Fruit fly (Drosophila melanogaster): Measurements from ENCODE around the gene tsh.

Gene tsh

dm6 chr2L:21832200-21832831 is 3.9 kb downstream of the tsh start:
- peak; percentile 16 for TF ChIP-seq noc (tag; optimal IDR thresholded peaks at IDR 0.05)

dm6 chr2L:21843783-21844182 is 15.4 kb downstream of the tsh start:
- TF ChIP-seq noc (tag; optimal IDR thresholded peaks at IDR 0.05), result no peak

DNA sequence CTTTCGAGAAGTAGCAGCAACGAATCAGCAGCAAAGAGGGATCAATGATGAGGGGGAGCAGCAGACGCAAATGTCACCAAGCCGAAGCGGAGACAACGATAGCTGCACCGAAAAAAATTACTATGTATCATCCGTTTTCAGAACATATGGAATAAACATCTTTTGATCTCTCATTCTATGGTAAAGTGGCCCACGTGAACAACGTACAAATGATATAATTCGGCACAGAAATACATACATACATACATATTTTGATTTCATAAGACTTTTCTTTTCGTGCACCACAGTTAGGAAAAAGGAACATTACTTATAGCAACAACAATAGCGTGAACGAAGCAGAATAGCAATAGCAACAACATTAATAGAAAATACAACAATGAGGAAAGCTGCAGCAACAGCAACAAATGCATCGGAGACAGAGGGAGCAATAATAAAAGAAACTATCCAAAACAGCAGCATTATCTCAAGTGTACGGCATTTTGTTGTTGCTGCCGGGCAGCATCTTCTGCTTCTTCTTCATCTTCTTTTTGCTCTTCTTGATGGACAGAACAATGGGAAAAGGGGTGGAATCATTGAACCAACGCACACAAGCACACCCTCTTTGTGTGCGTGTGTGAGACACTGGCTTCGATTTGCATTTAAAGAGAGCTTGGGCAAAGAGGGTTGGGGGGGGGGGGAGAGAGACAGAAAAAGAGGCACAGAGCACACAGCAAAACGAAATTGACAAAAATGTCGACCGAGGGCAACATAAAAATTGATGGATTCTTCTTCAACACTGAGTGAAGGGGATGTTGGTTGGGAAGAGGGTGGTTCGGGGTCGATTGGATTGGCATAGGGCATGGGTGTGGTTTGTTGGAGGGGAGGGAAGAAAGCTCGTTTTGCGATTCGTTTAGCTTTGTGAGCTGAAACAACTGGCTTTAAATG is 18.2 kb downstream of the tsh start:
- TF ChIP-seq noc (tag; optimal IDR thresholded peaks at IDR 0.05), result no peak

dm6 chr2L:21847335-21847734 is 18.9 kb downstream of the tsh start:
- no peak for TF ChIP-seq noc (tag; optimal IDR thresholded peaks at IDR 0.05)

DNA sequence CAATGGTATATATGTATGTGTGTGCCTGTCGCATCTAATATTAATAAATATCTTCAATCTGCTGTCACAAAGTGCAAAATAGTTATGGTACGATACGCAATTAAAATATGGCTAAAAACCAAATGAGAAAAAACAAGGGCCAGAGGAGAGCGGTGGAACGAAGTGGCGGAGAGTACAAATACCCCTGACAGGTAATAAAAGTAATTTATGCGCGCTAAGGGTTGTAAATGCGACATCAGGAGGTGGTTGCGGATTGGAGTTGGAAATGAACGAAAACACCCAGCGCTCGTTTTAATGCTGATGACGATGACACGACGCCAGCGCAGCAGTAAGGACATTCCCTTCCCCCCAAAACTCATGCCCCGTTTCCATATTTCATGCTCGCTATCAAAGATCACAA is 21.3 kb downstream of the tsh start:
- TF ChIP-seq noc (tag; optimal IDR thresholded peaks at IDR 0.05), result no peak

- TF ChIP-seq noc (tag; optimal IDR thresholded peaks at IDR 0.05), result no peak
These were observed 23.1 kb downstream of the tsh start for dm6 chr2L:21851454-21851853.

- no peak for TF ChIP-seq noc (tag; optimal IDR thresholded peaks at IDR 0.05)
These were observed 25.0 kb downstream of the tsh start for dm6 chr2L:21853416-21853815.

- no peak for TF ChIP-seq noc (tag; optimal IDR thresholded peaks at IDR 0.05)
These were observed 26.7 kb downstream of the tsh start for dm6 chr2L:21855064-21855463.

DNA sequence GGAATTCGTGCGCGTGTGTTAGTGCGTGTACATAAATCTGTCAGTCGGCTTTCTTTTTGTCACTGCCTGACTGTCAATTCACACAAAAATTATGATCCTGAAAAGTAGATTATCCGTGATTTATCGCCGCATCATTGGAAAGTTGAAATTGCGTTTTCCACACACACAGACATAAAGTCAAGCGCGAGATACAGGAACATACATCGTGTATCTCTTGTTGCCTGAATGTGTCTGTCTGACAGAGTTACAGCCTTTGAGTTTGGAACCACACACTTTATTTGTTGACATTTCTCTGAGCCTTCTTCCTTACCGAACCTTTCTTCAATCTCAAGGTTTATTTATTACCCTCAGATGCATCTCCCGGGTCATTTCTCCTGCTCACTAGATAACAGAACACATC is 27.4 kb downstream of the tsh start:
- no peak for TF ChIP-seq noc (tag; optimal IDR thresholded peaks at IDR 0.05)

dm6 chr2L:21857744-21858143 is 29.4 kb downstream of the tsh start:
- TF ChIP-seq noc (tag; optimal IDR thresholded peaks at IDR 0.05), result no peak

DNA sequence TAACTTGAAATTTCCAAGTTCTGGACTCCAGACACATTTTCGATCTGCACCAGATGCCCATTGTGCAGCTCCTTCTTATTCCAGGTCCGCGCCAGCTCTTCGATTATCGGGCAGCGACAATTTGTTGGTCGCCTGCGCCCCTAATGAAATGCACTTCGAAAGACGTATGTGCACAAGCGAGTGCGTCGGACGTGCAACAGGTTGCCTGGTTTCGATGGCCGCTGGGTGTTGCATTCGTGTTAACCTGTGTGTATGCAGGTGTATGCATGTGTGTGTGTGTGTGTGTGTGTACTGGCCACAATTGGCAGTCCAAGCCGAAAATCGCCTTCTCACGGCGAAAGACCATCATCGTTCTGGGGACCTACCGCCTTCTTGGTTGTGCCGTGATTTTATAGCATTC is 32.2 kb downstream of the tsh start:
- no peak for TF ChIP-seq noc (tag; optimal IDR thresholded peaks at IDR 0.05)

DNA sequence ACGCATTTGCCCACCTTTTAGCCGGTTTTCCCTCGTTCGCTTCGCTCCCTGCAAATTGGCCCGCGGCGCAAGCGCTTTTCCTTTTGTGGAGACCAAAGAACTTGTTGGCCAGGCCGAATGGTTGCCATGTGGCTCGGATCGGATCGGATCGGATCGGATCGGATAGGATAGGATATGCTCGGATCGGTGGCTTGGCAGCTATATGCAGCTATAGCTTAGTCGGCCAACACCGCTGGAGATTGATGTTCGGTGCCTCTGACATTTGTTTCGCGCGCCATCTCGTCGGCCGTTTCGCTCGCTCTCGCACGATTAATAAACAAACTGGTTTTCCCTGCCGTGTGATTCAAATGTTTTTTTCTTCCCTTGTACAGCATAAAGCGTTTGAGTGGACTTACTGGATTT is 35.2 kb downstream of the tsh start:
- TF ChIP-seq noc (tag; optimal IDR thresholded peaks at IDR 0.05), result no peak

DNA sequence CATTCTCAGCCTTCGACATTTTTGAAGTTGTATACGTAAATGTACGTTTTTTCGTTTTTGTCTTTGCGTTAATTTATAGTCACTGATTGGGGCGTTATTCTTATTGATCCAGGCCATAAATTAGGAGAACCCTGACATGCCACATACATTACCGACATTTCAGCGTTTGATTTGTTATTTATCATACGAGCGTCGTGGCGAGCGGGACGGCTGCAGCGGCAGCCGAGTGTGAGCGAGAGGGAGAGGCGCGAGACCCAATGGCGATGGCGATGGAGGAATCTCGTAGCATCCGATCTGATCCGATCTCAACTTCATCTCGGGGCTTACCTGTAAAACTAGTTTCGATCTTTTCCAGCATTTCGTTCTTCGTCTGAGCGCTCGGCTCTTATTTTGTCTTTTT is 38.0 kb downstream of the tsh start:
- no peak for TF ChIP-seq noc (tag; optimal IDR thresholded peaks at IDR 0.05)

- TF ChIP-seq noc (tag; optimal IDR thresholded peaks at IDR 0.05), result peak; percentile 87
These were observed 38.9 kb downstream of the tsh start for dm6 chr2L:21867040-21867981.

- no peak for TF ChIP-seq noc (tag; optimal IDR thresholded peaks at IDR 0.05)
These were observed 40.4 kb downstream of the tsh start for dm6 chr2L:21868712-21869280.

dm6 chr2L:21871708-21872107 is 43.3 kb downstream of the tsh start:
- no peak for TF ChIP-seq noc (tag; optimal IDR thresholded peaks at IDR 0.05)
